Worm (Caenorhabditis elegans): ENCODE results near the gene CC8.3.

DNA sequence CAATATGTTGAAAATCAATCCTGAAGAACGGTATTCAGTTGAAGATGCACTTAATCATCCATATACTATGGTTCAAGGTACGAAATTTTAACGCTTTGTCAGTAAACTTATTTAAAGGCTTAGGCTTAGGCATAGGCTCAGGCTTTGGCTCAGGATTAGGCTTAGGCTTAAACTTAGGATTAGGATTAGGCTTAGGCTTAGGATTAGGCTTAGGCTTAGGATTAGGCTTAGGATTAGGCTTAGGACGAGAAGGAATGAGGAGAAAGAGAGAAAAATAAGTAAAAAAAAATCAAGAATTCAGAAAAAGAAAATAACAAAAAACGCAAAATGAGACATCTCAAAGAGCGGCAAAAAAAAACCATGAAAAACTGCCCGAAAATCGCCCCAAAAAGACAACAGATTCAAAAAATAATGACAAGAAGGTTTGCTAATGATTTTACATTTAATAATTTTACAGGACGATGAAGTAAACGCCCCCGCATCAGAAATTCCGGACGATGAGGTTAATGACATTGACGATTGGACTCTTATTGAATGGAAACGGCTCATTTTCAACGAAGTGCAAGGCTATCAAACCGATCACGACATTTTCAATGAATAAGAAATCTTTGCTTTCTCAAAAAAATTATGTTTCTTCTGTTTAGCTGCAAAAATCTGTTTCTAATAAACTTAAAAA, 33.4 kb downstream of the CC8.3 start:
- TF ChIP-seq W03F9.2 (tag; optimal IDR thresholded peaks at IDR 0.05) (no peak), him-1 (tag; optimal IDR thresholded peaks at IDR 0.05) (no peak), dao-5 (tag; optimal IDR thresholded peaks at IDR 0.05) (no peak)
